Worm (Caenorhabditis elegans) whole organism, mixed stage, embryonic: ENCODE measurements around the gene Y46E12BL.2.

Experiments used
- M03D4.4 ChIP-seq: sonication (generic microtip); optimal IDR thresholded peaks from 2 replicates; lab custom pipeline; 2017; ENCODE audit warnings: mild to moderate bottlenecking, missing genetic modification characterization, missing compliant biosample characterization
- blmp-1 ChIP-seq: fragments of 150-350 bp; optimal IDR thresholded peaks from 2 replicates; lab custom pipeline; 2014; ENCODE audit warnings: missing biosample characterization, missing genetic modification characterization
- ceh-39 ChIP-seq: fragments of 150-350 bp; optimal IDR thresholded peaks from 2 replicates; lab custom pipeline; 2014; ENCODE audit warnings: missing biosample characterization, missing genetic modification characterization
- ceh-43 ChIP-seq: fragments of 200-800 bp; sonication (Bioruptor generic); optimal IDR thresholded peaks from 2 replicates; lab custom pipeline; 2018; ENCODE audit warnings: mild to moderate bottlenecking, missing genetic modification characterization, moderate library complexity, missing compliant biosample characterization
- ces-1 ChIP-seq: fragments of 150-350 bp; optimal IDR thresholded peaks from 2 replicates; lab custom pipeline; 2014; ENCODE audit warnings: missing biosample characterization, missing genetic modification reagents, missing genetic modification characterization
- cnd-1 ChIP-seq: fragments of 200-800 bp; sonication (Bioruptor generic); optimal IDR thresholded peaks from 2 replicates; lab custom pipeline; 2018; ENCODE audit warnings: mild to moderate bottlenecking, missing genetic modification characterization, missing compliant biosample characterization
- drap-1 ChIP-seq: fragments of 200-800 bp; sonication (Bioruptor generic); optimal IDR thresholded peaks from 3 replicates; lab custom pipeline; 2018; ENCODE audit warnings: mild to moderate bottlenecking, missing genetic modification characterization, missing compliant biosample characterization
- elt-1 ChIP-seq: sonication (generic microtip); optimal IDR thresholded peaks from 2 replicates; lab custom pipeline; 2017; ENCODE audit warnings: missing genetic modification characterization, mild to moderate bottlenecking, missing compliant biosample characterization, antibody characterized with exemption, moderate library complexity, borderline replicate concordance; ENCODE audit not compliant: insufficient read depth
- elt-3 ChIP-seq: fragments of 150-350 bp; optimal IDR thresholded peaks from 2 replicates; lab custom pipeline; 2014; ENCODE audit warnings: missing biosample characterization, missing genetic modification characterization
- flh-1 ChIP-seq: fragments of 200-800 bp; sonication (Bioruptor generic); optimal IDR thresholded peaks from 2 replicates; lab custom pipeline; 2018; ENCODE audit warnings: mild to moderate bottlenecking, missing genetic modification characterization, moderate library complexity, missing compliant biosample characterization
- ham-2 ChIP-seq: fragments of 200-800 bp; sonication (Bioruptor generic); optimal IDR thresholded peaks from 2 replicates; lab custom pipeline; 2018; ENCODE audit warnings: mild to moderate bottlenecking, missing genetic modification characterization, missing compliant biosample characterization
- hlh-1 ChIP-seq: fragments of 150-350 bp; optimal IDR thresholded peaks from 2 replicates; lab custom pipeline; 2014; ENCODE audit warnings: missing biosample characterization, missing genetic modification reagents, missing genetic modification characterization
- lin-32 ChIP-seq: fragments of 200-800 bp; sonication (Bioruptor generic); optimal IDR thresholded peaks from 2 replicates; lab custom pipeline; 2018; ENCODE audit warnings: mild to moderate bottlenecking, missing genetic modification characterization, missing compliant biosample characterization
- lsy-2 ChIP-seq: fragments of 150-350 bp; optimal IDR thresholded peaks from 2 replicates; lab custom pipeline; 2014; ENCODE audit warnings: missing biosample characterization, missing genetic modification characterization
- mab-5 ChIP-seq: fragments of 150-350 bp; optimal IDR thresholded peaks from 2 replicates; lab custom pipeline; 2014; ENCODE audit warnings: missing biosample characterization, missing genetic modification characterization
- mep-1 ChIP-seq: fragments of 150-350 bp; optimal IDR thresholded peaks from 2 replicates; lab custom pipeline; 2017; ENCODE audit warnings: missing biosample characterization, missing genetic modification reagents, missing genetic modification characterization, inconsistent platforms
- mls-2 ChIP-seq: sonication (generic microtip); optimal IDR thresholded peaks from 2 replicates; lab custom pipeline; 2016; ENCODE audit warnings: mild to moderate bottlenecking, missing genetic modification characterization, moderate library complexity, missing compliant biosample characterization
- nhr-12 ChIP-seq: fragments of 150-350 bp; optimal IDR thresholded peaks from 2 replicates; lab custom pipeline; 2014; ENCODE audit warnings: missing biosample characterization, missing genetic modification characterization
- nhr-237 ChIP-seq: fragments of 150-350 bp; optimal IDR thresholded peaks from 2 replicates; lab custom pipeline; 2014; ENCODE audit warnings: missing biosample characterization, missing genetic modification characterization
- nhr-28 ChIP-seq: fragments of 150-350 bp; optimal IDR thresholded peaks from 2 replicates; lab custom pipeline; 2014; ENCODE audit warnings: missing biosample characterization, missing genetic modification characterization
- nhr-76 ChIP-seq: sonication (generic microtip); optimal IDR thresholded peaks from 2 replicates; lab custom pipeline; 2017; ENCODE audit warnings: missing biosample characterization, missing genetic modification characterization
- pha-4 ChIP-seq: fragments of 150-350 bp; optimal IDR thresholded peaks from 2 replicates; lab custom pipeline; 2018; ENCODE audit warnings: missing biosample characterization, missing genetic modification reagents, missing genetic modification characterization
- sem-2 ChIP-seq: fragments of 200-800 bp; sonication (Bioruptor generic); optimal IDR thresholded peaks from 2 replicates; lab custom pipeline; 2018; ENCODE audit warnings: mild to moderate bottlenecking, missing genetic modification characterization, missing compliant biosample characterization
- snpc-4 ChIP-seq: fragments of 150-350 bp; optimal IDR thresholded peaks from 2 replicates; lab custom pipeline; 2014; ENCODE audit warnings: missing biosample characterization, missing genetic modification characterization
- tbx-8 ChIP-seq: fragments of 200-800 bp; sonication (Bioruptor generic); optimal IDR thresholded peaks from 2 replicates; lab custom pipeline; 2018; ENCODE audit warnings: mild to moderate bottlenecking, missing genetic modification characterization, moderate library complexity, missing compliant biosample characterization
- unc-120 ChIP-seq: sonication (generic microtip); optimal IDR thresholded peaks from 2 replicates; lab custom pipeline; 2017; ENCODE audit warnings: missing genetic modification characterization, missing compliant biosample characterization; ENCODE audit not compliant: poor library complexity, severe bottlenecking
- unc-39 ChIP-seq: fragments of 150-350 bp; optimal IDR thresholded peaks from 2 replicates; lab custom pipeline; 2014; ENCODE audit warnings: missing biosample characterization, missing genetic modification characterization
- unc-62 ChIP-seq: fragments of 150-350 bp; optimal IDR thresholded peaks from 2 replicates; lab custom pipeline; 2014; ENCODE audit warnings: missing biosample characterization, missing genetic modification reagents, missing genetic modification characterization
- ztf-11 ChIP-seq: fragments of 150-350 bp; optimal IDR thresholded peaks from 2 replicates; lab custom pipeline; 2014; ENCODE audit warnings: missing biosample characterization, missing genetic modification characterization

Y46E12BL.2 gene

ce11 chrII:15237160-15237559 lies 4.4 kb downstream of the Y46E12BL.2 start:
- no peak for TF ChIP-seq mls-2 (tag; lab: Kevin White, UChicago)
- TF ChIP-seq flh-1 (GFP tag; lab: Kevin White, UChicago), result no peak
- TF ChIP-seq lsy-2, result no peak
- no peak for TF ChIP-seq nhr-12 (tag; lab: Kevin White, UChicago)
- no peak for TF ChIP-seq unc-39
- TF ChIP-seq snpc-4 (tag; lab: Kevin White, UChicago), result no peak
- no peak for TF ChIP-seq mep-1 (tag; lab: Kevin White, UChicago)
- TF ChIP-seq nhr-28 (tag; lab: Kevin White, UChicago), result no peak
- TF ChIP-seq blmp-1 (tag; lab: Kevin White, UChicago), result no peak

- no peak for TF ChIP-seq mls-2 (tag; lab: Kevin White, UChicago)
- no peak for TF ChIP-seq elt-1 (tag; lab: Kevin White, UChicago)
- TF ChIP-seq ceh-39 (tag; lab: Kevin White, UChicago), result no peak
- TF ChIP-seq drap-1, result no peak
- no peak for TF ChIP-seq unc-62 (GFP tag; lab: Kevin White, UChicago)
- TF ChIP-seq unc-120 (tag; lab: Kevin White, UChicago), result no peak
- no peak for TF ChIP-seq M03D4.4 (tag; lab: Kevin White, UChicago)
- no peak for TF ChIP-seq unc-39
- TF ChIP-seq nhr-12 (tag; lab: Kevin White, UChicago), result no peak
- TF ChIP-seq ham-2 (GFP tag; lab: Kevin White, UChicago), result no peak
- TF ChIP-seq hlh-1 (tag; lab: Kevin White, UChicago), result no peak
- no peak for TF ChIP-seq sem-2
- no peak for TF ChIP-seq mab-5 (tag; lab: Kevin White, UChicago)
- TF ChIP-seq cnd-1 (tag; lab: Kevin White, UChicago), result no peak
- TF ChIP-seq nhr-76 (tag; lab: Kevin White, UChicago), result no peak
Observed at ce11 chrII:15239681-15240080, 6.9 kb downstream of the Y46E12BL.2 start.

ce11 chrII:15244870-15245269 lies 12.1 kb downstream of the Y46E12BL.2 start:
- no peak for TF ChIP-seq lsy-2
- no peak for TF ChIP-seq ceh-39 (tag; lab: Kevin White, UChicago)
- no peak for TF ChIP-seq blmp-1 (tag; lab: Kevin White, UChicago)
- TF ChIP-seq, all 35 proteins: peak for 0

- no peak for TF ChIP-seq elt-1 (tag; lab: Kevin White, UChicago)
- TF ChIP-seq ham-2 (GFP tag; lab: Kevin White, UChicago), result no peak
- TF ChIP-seq elt-3 (tag; lab: Kevin White, UChicago), result no peak
- no peak for TF ChIP-seq pha-4
- no peak for TF ChIP-seq nhr-76 (tag; lab: Kevin White, UChicago)
- no peak for TF ChIP-seq M03D4.4 (tag; lab: Kevin White, UChicago)
- TF ChIP-seq ceh-43 (GFP tag; lab: Kevin White, UChicago), result no peak
- no peak for TF ChIP-seq nhr-237 (tag; lab: Kevin White, UChicago)
- no peak for TF ChIP-seq ces-1 (GFP tag; lab: Kevin White, UChicago)
- TF ChIP-seq mep-1 (tag; lab: Kevin White, UChicago), result no peak
- no peak for TF ChIP-seq mls-2 (tag; lab: Kevin White, UChicago)
- TF ChIP-seq unc-39, result no peak
- no peak for TF ChIP-seq tbx-8 (GFP tag; lab: Kevin White, UChicago)
- TF ChIP-seq unc-120 (tag; lab: Kevin White, UChicago), result no peak
- TF ChIP-seq ztf-11 (tag; lab: Kevin White, UChicago), result no peak
- TF ChIP-seq lin-32 (GFP tag; lab: Kevin White, UChicago), result no peak
Observed at ce11 chrII:15251593-15251992, 18.8 kb downstream of the Y46E12BL.2 start, which contains the start of gene tig-3. Gene tig-3 (minus strand): TSS chrII:15251792.

- peak; percentile 19 for TF ChIP-seq ceh-43 (GFP tag; lab: Kevin White, UChicago)
- TF ChIP-seq ces-1 (GFP tag; lab: Kevin White, UChicago), result peak; percentile 98
- TF ChIP-seq elt-1 (tag; lab: Kevin White, UChicago), result no peak
- TF ChIP-seq snpc-4 (tag; lab: Kevin White, UChicago), result no peak
- TF ChIP-seq blmp-1 (tag; lab: Kevin White, UChicago), result no peak
- peak; percentile 15 for TF ChIP-seq drap-1
- TF ChIP-seq unc-62 (GFP tag; lab: Kevin White, UChicago), result peak; percentile 19
Observed at ce11 chrII:15253980-15254493, 21.3 kb downstream of the Y46E12BL.2 start.
